Worm (Caenorhabditis elegans): ENCODE results near the gene C14F11.4.

The C14F11.4 gene

DNA sequence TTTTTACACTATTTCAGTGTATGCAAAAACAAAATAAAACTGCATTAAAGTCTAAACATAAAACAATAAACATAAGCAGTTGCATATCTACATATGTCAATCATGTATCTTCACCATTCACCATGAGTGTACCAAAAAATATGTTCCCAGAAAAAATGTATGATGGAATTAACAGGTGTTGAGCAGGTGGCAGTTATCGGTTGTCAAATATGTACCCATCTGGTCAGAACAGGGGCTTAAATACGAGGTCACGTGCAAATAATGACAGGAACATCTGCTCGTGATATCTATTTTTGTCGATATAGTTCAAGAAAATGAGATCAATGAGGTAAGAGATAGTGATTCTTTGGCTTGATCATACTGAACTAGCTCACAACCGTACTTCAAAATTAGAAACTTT, 26.2 kb upstream of the C14F11.4 start:
- TF ChIP-seq lin-13 (GFP tag; optimal IDR thresholded peaks at IDR 0.05) (no peak), aha-1 (tag) (peak; percentile 69), hlh-30 (tag; optimal IDR thresholded peaks at IDR 0.05; ENCODE audit: insufficient read depth) (peak; percentile 36), lsy-2 (tag; optimal IDR thresholded peaks at IDR 0.05) (peak in 1 of 2 experiments; percentile 14), nhr-11 (tag; optimal IDR thresholded peaks at IDR 0.05) (peak; percentile 14), daf-16 (GFP tag; optimal IDR thresholded peaks at IDR 0.05) (peak in 1 of 2 experiments; percentile 3), daf-16 (tag; optimal IDR thresholded peaks at IDR 0.05) (no peak), nhr-48 (tag; optimal IDR thresholded peaks at IDR 0.05) (no peak)

- TF ChIP-seq D1046.2 (GFP tag; IDR thresholded peaks at IDR 0.05): no peak
- TF ChIP-seq ctbp-1 (GFP tag; IDR thresholded peaks at IDR 0.05): no peak
- TF ChIP-seq Y5F2A.4 (GFP tag; optimal IDR thresholded peaks at IDR 0.05): no peak
- TF ChIP-seq unc-62 (GFP tag; optimal IDR thresholded peaks at IDR 0.05 in 1 of 2): no peak
- TF ChIP-seq unc-62 (tag; optimal IDR thresholded peaks at IDR 0.05): no peak
- no peak for TF ChIP-seq lin-38 (GFP tag; IDR thresholded peaks at IDR 0.05)
- TF ChIP-seq set-16 (GFP tag; IDR thresholded peaks at IDR 0.05): no peak
- no peak for TF ChIP-seq madf-5 (GFP tag; IDR thresholded peaks at IDR 0.05)
- TF ChIP-seq ZK337.2 (GFP tag; IDR thresholded peaks at IDR 0.05): no peak
- no peak for TF ChIP-seq daf-8 (GFP tag; IDR thresholded peaks at IDR 0.05)
- no peak for TF ChIP-seq ztf-11 (tag; optimal IDR thresholded peaks at IDR 0.05)
- TF ChIP-seq unc-39 (tag; optimal IDR thresholded peaks at IDR 0.05): no peak
Observed at ce11 chrX:6258409-6258808, 25.6 kb upstream of the C14F11.4 start.

DNA sequence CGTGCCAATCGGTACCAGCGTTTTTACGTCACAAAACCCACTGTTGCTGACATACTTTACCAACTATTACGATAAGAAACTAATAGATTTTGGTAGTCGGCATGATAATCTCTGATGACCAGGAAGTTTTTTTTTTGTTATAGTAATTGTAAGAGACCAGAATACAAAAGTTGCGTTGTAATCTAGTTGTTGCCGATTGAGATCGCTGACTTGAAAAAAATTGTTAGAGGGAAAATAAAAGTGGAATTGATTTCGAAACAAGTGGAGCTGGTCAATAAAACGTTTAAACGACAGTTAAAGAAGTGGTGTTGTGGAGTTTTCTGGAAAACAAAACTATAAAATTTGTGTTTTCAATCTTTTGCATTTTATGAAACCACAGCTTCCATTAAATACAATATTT, 24.1 kb upstream of the C14F11.4 start:
- no peak for TF ChIP-seq lin-39 (tag; optimal IDR thresholded peaks at IDR 0.05)
- TF ChIP-seq madf-5 (GFP tag; IDR thresholded peaks at IDR 0.05): no peak
- TF ChIP-seq hlh-30 (tag; optimal IDR thresholded peaks at IDR 0.05; ENCODE audit: insufficient read depth): peak; percentile 8
- TF ChIP-seq dve-1 (tag; optimal IDR thresholded peaks at IDR 0.05; ENCODE audit: insufficient read depth): peak; percentile 70
- peak in 1 of 2 experiments; percentile 8 for TF ChIP-seq lsy-2 (tag; optimal IDR thresholded peaks at IDR 0.05)
- TF ChIP-seq nhr-28 (tag; optimal IDR thresholded peaks at IDR 0.05): peak; percentile 32
- TF ChIP-seq mxl-2 (GFP tag; conservative IDR thresholded peaks at IDR 0.05): no peak
- TF ChIP-seq dmd-8 (GFP tag; IDR thresholded peaks at IDR 0.05): no peak
- TF ChIP-seq jun-1 (tag; optimal IDR thresholded peaks at IDR 0.05): no peak
- no peak for TF ChIP-seq daf-16 (GFP tag; optimal IDR thresholded peaks at IDR 0.05)
- TF ChIP-seq daf-16 (tag; optimal IDR thresholded peaks at IDR 0.05): peak; percentile 91
- peak; percentile 92 for TF ChIP-seq aha-1 (tag)
- TF ChIP-seq R02D3.7 (tag; optimal IDR thresholded peaks at IDR 0.05): no peak
- peak; percentile 4 for TF ChIP-seq hlh-11 (tag; optimal IDR thresholded peaks at IDR 0.05)

ce11 chrX:6256430-6256829, 23.6 kb upstream of the C14F11.4 start:
- TF ChIP-seq hif-1 (tag; optimal IDR thresholded peaks at IDR 0.05) (no peak), nhr-25 (tag; optimal IDR thresholded peaks at IDR 0.05; ENCODE audit: borderline replicate concordance, insufficient read depth) (no peak), saeg-2 (GFP tag; IDR thresholded peaks at IDR 0.05) (no peak), madf-9 (GFP tag; conservative IDR thresholded peaks at IDR 0.05) (no peak), nhr-28 (tag; optimal IDR thresholded peaks at IDR 0.05) (peak; percentile 64), arid-1 (GFP tag; conservative IDR thresholded peaks at IDR 0.05) (no peak), daf-16 (GFP tag; optimal IDR thresholded peaks at IDR 0.05) (no peak), daf-16 (tag; optimal IDR thresholded peaks at IDR 0.05) (peak; percentile 47), lin-29 (GFP tag; IDR thresholded peaks at IDR 0.05) (no peak), nhr-102 (tag; optimal IDR thresholded peaks at IDR 0.05) (no peak), nhr-11 (tag; optimal IDR thresholded peaks at IDR 0.05) (no peak), lin-1 (GFP tag; IDR thresholded peaks at IDR 0.05) (peak; percentile 42), lim-7 (GFP tag; IDR thresholded peaks at IDR 0.05) (no peak), aha-1 (tag) (peak; percentile 68), ceh-28 (tag; optimal IDR thresholded peaks at IDR 0.05) (no peak), ztf-11 (tag; optimal IDR thresholded peaks at IDR 0.05) (no peak), pha-4 (GFP tag; IDR thresholded peaks at IDR 0.05) (no peak), pha-4 (tag; optimal IDR thresholded peaks at IDR 0.05) (no peak), daf-19 (GFP tag; conservative IDR thresholded peaks at IDR 0.05) (no peak), pqm-1 (tag; optimal IDR thresholded peaks at IDR 0.05) (peak; percentile 62), set-16 (GFP tag; IDR thresholded peaks at IDR 0.05) (no peak), unc-62 (GFP tag; optimal IDR thresholded peaks at IDR 0.05 in 1 of 2) (peak in 1 of 2 experiments; percentile 56), unc-62 (tag; optimal IDR thresholded peaks at IDR 0.05) (no peak), zfp-3 (GFP tag; conservative IDR thresholded peaks at IDR 0.05) (no peak), cey-2 (tag; optimal IDR thresholded peaks at IDR 0.05; ENCODE audit: borderline replicate concordance, insufficient read depth) (no peak), duxl-1 (tag; optimal IDR thresholded peaks at IDR 0.05; ENCODE audit: poor library complexity) (no peak)
